Fruit fly (Drosophila melanogaster) S2 (cell line): ENCODE measurements around the gene CG7656.

Experiments used
- CG8478 ChIP-seq: fragments of >200 bp; optimal IDR thresholded peaks from 2 replicates; lab custom pipeline; 2018
- CTCF ChIP-seq, 2 experiments: fragments of >200 bp; optimal IDR thresholded peaks; 2 replicates each; lab custom pipeline; 2018

dm6 chr3L:15616900-15617299 lies 28.9 kb upstream of the CG7656 start:
- TF ChIP-seq CG8478 = no peak
- TF ChIP-seq CTCF (optimal IDR thresholded peaks at IDR 0.05; lab: Kevin White, UChicago) = no peak
